Fruit fly (Drosophila melanogaster): ENCODE measurements around the gene sev.
A peak's percentile ranks its signal among the peaks of the same experiment; 100 is the strongest.

Gene sev

dm6 chrX:11086250-11086649 lies at the start of gene sev:
Gene sev, minus strand, starts transcription at chrX:11086299.
- TF ChIP-seq fd85E (GFP tag; optimal IDR thresholded peaks at IDR 0.05) (no peak), CG3032 (tag; optimal IDR thresholded peaks at IDR 0.05) (no peak), svp (GFP tag) (peak; percentile 39), CG10669 (GFP tag; optimal IDR thresholded peaks at IDR 0.05) (no peak)

dm6 chrX:11132312-11132711 lies 46.2 kb upstream of the sev start, which contains the start of gene CG44385:
Gene CG44385, minus strand, starts transcription at chrX:11132412.
- no peak for TF ChIP-seq Hr38 (GFP tag; optimal IDR thresholded peaks at IDR 0.05)
- no peak for TF ChIP-seq spab (GFP tag; optimal IDR thresholded peaks at IDR 0.05)
- no peak for TF ChIP-seq Eip78C (GFP tag)
- TF ChIP-seq pdm3 (GFP tag; optimal IDR thresholded peaks at IDR 0.05), result no peak
- no peak for TF ChIP-seq CG7368 (GFP tag; optimal IDR thresholded peaks at IDR 0.05)
- TF ChIP-seq achi (GFP tag; optimal IDR thresholded peaks at IDR 0.05), result no peak
- no peak for TF ChIP-seq Sox14 (GFP tag; optimal IDR thresholded peaks at IDR 0.05)
- no peak for TF ChIP-seq ss (GFP tag; optimal IDR thresholded peaks at IDR 0.05)

- TF ChIP-seq achi (GFP tag; optimal IDR thresholded peaks at IDR 0.05), result peak; percentile 99
- no peak for TF ChIP-seq CG11294 (GFP tag; IDR thresholded peaks at IDR 0.05)
- no peak for TF ChIP-seq CG6792 (GFP tag; optimal IDR thresholded peaks at IDR 0.05)
- TF ChIP-seq esn (GFP tag; optimal IDR thresholded peaks at IDR 0.05), result peak; percentile 1
- 0 out of 2 replicates have a peak, but pooled peaks have one; percentile 15 for TF ChIP-seq CG15336 (GFP tag; IDR thresholded peaks at IDR 0.05)
- no peak for TF ChIP-seq Eip75B (GFP tag; optimal IDR thresholded peaks at IDR 0.05)
- no peak for TF ChIP-seq Lpt (GFP tag; optimal IDR thresholded peaks at IDR 0.05)
- no peak for TF ChIP-seq Gug (GFP tag; IDR thresholded peaks at IDR 0.05)
Measured at dm6 chrX:11128828-11129227, 42.7 kb upstream of the sev start, which contains the start of gene SrpRalpha. Gene SrpRalpha, minus strand, starts transcription at chrX:11129087.

dm6 chrX:11124749-11125508 lies 38.8 kb upstream of the sev start, which contains the start of gene Rpt3:
Gene Rpt3, plus strand, starts transcription at chrX:11125101.
- TF ChIP-seq topi (GFP tag; optimal IDR thresholded peaks at IDR 0.05) (peak; percentile 13), fkh (GFP tag; optimal IDR thresholded peaks at IDR 0.05) (no peak), cyc (GFP tag; optimal IDR thresholded peaks at IDR 0.05) (peak; percentile 1), CG6854 (GFP tag; optimal IDR thresholded peaks at IDR 0.05) (peak; percentile 4), Eip78C (GFP tag) (peak; percentile 69), CG3032 (tag; optimal IDR thresholded peaks at IDR 0.05) (peak; percentile 5), esn (GFP tag; optimal IDR thresholded peaks at IDR 0.05) (peak; percentile 38), fd59A (GFP tag; optimal IDR thresholded peaks at IDR 0.05) (no peak)

dm6 chrX:11124126-11124748 lies 38.1 kb upstream of the sev start, which contains the start of gene CG11122:
Gene CG11122, minus strand, starts transcription at chrX:11124726.
- TF ChIP-seq OdsH (GFP tag; optimal IDR thresholded peaks at IDR 0.05) (no peak), CG6163 (GFP tag; IDR thresholded peaks at IDR 0.05) (peak; percentile 60; the same call in 2 of the 3 replicates), CG4318 (GFP tag; optimal IDR thresholded peaks at IDR 0.05) (no peak), ss (GFP tag; optimal IDR thresholded peaks at IDR 0.05) (peak; percentile 31 to 38)

- TF ChIP-seq Hr4 (GFP tag; optimal IDR thresholded peaks at IDR 0.05) (no peak), CG1621 (tag; optimal IDR thresholded peaks at IDR 0.05) (peak; percentile 83), CG6163 (GFP tag; IDR thresholded peaks at IDR 0.05) (peak; percentile 42; the same call in 1 of the 3 replicates), eg (GFP tag; IDR thresholded peaks at IDR 0.05) (0 out of 3 replicates have a peak, but pooled peaks have one; percentile 11), ss (GFP tag; optimal IDR thresholded peaks at IDR 0.05) (no peak), Gug (GFP tag; IDR thresholded peaks at IDR 0.05) (no peak), fd85E (GFP tag; optimal IDR thresholded peaks at IDR 0.05) (no peak), cyc (GFP tag; optimal IDR thresholded peaks at IDR 0.05) (no peak), Ets21C (GFP tag; optimal IDR thresholded peaks at IDR 0.05) (no peak), CG32006 (GFP tag; optimal IDR thresholded peaks at IDR 0.05) (no peak), CG31627 (GFP tag; optimal IDR thresholded peaks at IDR 0.05) (no peak), achi (GFP tag; optimal IDR thresholded peaks at IDR 0.05) (no peak), CG8632 (GFP tag; optimal IDR thresholded peaks at IDR 0.05) (no peak), Sox102F (GFP tag; optimal IDR thresholded peaks at IDR 0.05) (no peak), dac (GFP tag; optimal IDR thresholded peaks at IDR 0.05) (no peak), CG8319 (GFP tag; optimal IDR thresholded peaks at IDR 0.05) (no peak), CG6854 (GFP tag; optimal IDR thresholded peaks at IDR 0.05) (no peak), salr (GFP tag; optimal IDR thresholded peaks at IDR 0.05) (peak in 1 of 2 experiments; percentile 39), fd59A (GFP tag; optimal IDR thresholded peaks at IDR 0.05) (peak; percentile 13)
Measured at dm6 chrX:11123561-11123960, 37.5 kb upstream of the sev start.

Measured in whole organism, prepupa.